Fruit fly (Drosophila melanogaster) whole organism, embryonic: ENCODE data around the gene CG13031.
A peak's percentile ranks its signal among the peaks of the same experiment; 100 is the strongest.

Source experiments
- Abd-B ChIP-seq: fragments of 200-800 bp; sonication (Bioruptor generic); optimal IDR thresholded peaks from 2 replicates; lab custom pipeline; 2018; ENCODE audit warnings: missing biosample characterization, mild to moderate bottlenecking, missing genetic modification characterization, moderate library complexity
- CG10321 ChIP-seq: fragments of 200-800 bp; sonication (Bioruptor generic); IDR thresholded peaks from 2 replicates; pipeline ENCODE4 v1.3.6; 2022; ENCODE audit warnings: missing biosample characterization, missing genetic modification characterization
- CG10959 ChIP-seq: fragments of 200-800 bp; sonication (Bioruptor generic); IDR thresholded peaks from 2 replicates; pipeline ENCODE4 v1.3.6; 2022; ENCODE audit warnings: missing biosample characterization, missing genetic modification characterization
- CG12104 ChIP-seq: fragments of 200-800 bp; sonication (Bioruptor generic); optimal IDR thresholded peaks from 3 replicates; lab custom pipeline; 2016; ENCODE audit warnings: missing biosample characterization, missing genetic modification characterization
- CG12155 ChIP-seq: fragments of 200-800 bp; sonication (Bioruptor generic); optimal IDR thresholded peaks from 3 replicates; lab custom pipeline; 2016; ENCODE audit warnings: missing biosample characterization, missing genetic modification characterization
- CG14860 ChIP-seq: fragments of 200-800 bp; sonication (Bioruptor generic); IDR thresholded peaks from 3 replicates; pipeline ENCODE4 v1.3.6; 2022; ENCODE audit warnings: missing biosample characterization, missing genetic modification characterization; ENCODE audit not compliant: partially characterized antibody
- CG15011 ChIP-seq: fragments of 200-800 bp; sonication (Bioruptor generic); optimal IDR thresholded peaks from 3 replicates; lab custom pipeline; 2018; ENCODE audit warnings: missing biosample characterization, mild to moderate bottlenecking, missing genetic modification characterization
- CG18262 ChIP-seq: fragments of 200-800 bp; optimal IDR thresholded peaks from 3 replicates; lab custom pipeline; 2019; ENCODE audit warnings: missing biosample characterization, mild to moderate bottlenecking, missing genetic modification characterization, moderate library complexity
- CG1832 ChIP-seq: fragments of 200-800 bp; sonication (Bioruptor generic); optimal IDR thresholded peaks from 2 replicates; lab custom pipeline; 2017; ENCODE audit warnings: missing biosample characterization, mild to moderate bottlenecking, missing genetic modification characterization, inconsistent platforms
- CG18619 ChIP-seq: fragments of 200-800 bp; sonication (Bioruptor generic); optimal IDR thresholded peaks from 3 replicates; lab custom pipeline; 2017; ENCODE audit warnings: missing biosample characterization, mild to moderate bottlenecking, missing genetic modification characterization
- CG2678 ChIP-seq: fragments of 200-800 bp; sonication (Bioruptor generic); optimal IDR thresholded peaks from 3 replicates; lab custom pipeline; 2019; ENCODE audit warnings: missing biosample characterization, mild to moderate bottlenecking, missing genetic modification characterization, moderate library complexity
- CG32772 ChIP-seq: fragments of 200-800 bp; sonication (Bioruptor generic); IDR thresholded peaks from 2 replicates; pipeline ENCODE4 v1.3.6; 2022; ENCODE audit warnings: missing biosample characterization, missing genetic modification characterization
- CG3995 ChIP-seq: fragments of 200-800 bp; sonication (Bioruptor generic); optimal IDR thresholded peaks from 3 replicates; lab custom pipeline; 2016; ENCODE audit warnings: missing biosample characterization, missing genetic modification characterization
- CG4360 ChIP-seq: fragments of 200-800 bp; sonication (Bioruptor generic); IDR thresholded peaks from 2 replicates; pipeline ENCODE4 v1.3.6; 2022; ENCODE audit warnings: missing biosample characterization, missing genetic modification characterization
- CG7987 ChIP-seq: fragments of 200-800 bp; sonication (Bioruptor generic); optimal IDR thresholded peaks from 2 replicates; lab custom pipeline; 2018; ENCODE audit warnings: missing biosample characterization, mild to moderate bottlenecking, missing genetic modification characterization, moderate library complexity
- CG8765 ChIP-seq: fragments of 200-800 bp; sonication (Bioruptor generic); IDR thresholded peaks from 2 replicates; pipeline ENCODE4 v1.3.6; 2022; ENCODE audit warnings: missing biosample characterization, missing genetic modification characterization
- Drgx ChIP-seq: fragments of 200-800 bp; sonication (Bioruptor generic); IDR thresholded peaks from 2 replicates; pipeline ENCODE4 v1.3.6; 2022; ENCODE audit warnings: missing biosample characterization, missing genetic modification characterization
- Eip74EF ChIP-seq, 2 experiments: fragments of 200-800 bp in 1 of 2; fragments of >200 bp in 1 of 2; sonication (Bioruptor generic) in 1 of 2; optimal IDR thresholded peaks; 2 replicates each; lab custom pipeline; 2017 to 2019; ENCODE audit warnings: missing biosample characterization in 2 of 2, missing genetic modification characterization in 2 of 2, mild to moderate bottlenecking in 1 of 2, moderate library complexity in 1 of 2
- H2.0 ChIP-seq: fragments of 200-800 bp; sonication (Bioruptor generic); IDR thresholded peaks from 2 replicates; pipeline ENCODE4 v1.3.6; 2022; ENCODE audit warnings: missing biosample characterization, missing genetic modification characterization
- HLH4C ChIP-seq: fragments of 200-800 bp; sonication (Bioruptor generic); IDR thresholded peaks from 3 replicates; pipeline ENCODE4 v1.3.6; 2022; ENCODE audit warnings: missing biosample characterization, missing genetic modification characterization; ENCODE audit not compliant: partially characterized antibody
- Hand ChIP-seq: fragments of 200-800 bp; sonication (Bioruptor generic); optimal IDR thresholded peaks from 2 replicates; lab custom pipeline; 2017; ENCODE audit warnings: mild to moderate bottlenecking, missing biosample characterization, missing genetic modification reagents, missing genetic modification characterization
- HmgD ChIP-seq: fragments of 200-800 bp; sonication (Bioruptor generic); optimal IDR thresholded peaks from 3 replicates; lab custom pipeline; 2016; ENCODE audit warnings: missing biosample characterization, missing genetic modification characterization
- Hr3 ChIP-seq: fragments of 200-800 bp; sonication (Bioruptor generic); optimal IDR thresholded peaks from 3 replicates; lab custom pipeline; 2016; ENCODE audit warnings: missing biosample characterization, missing genetic modification characterization
- Med ChIP-seq: fragments of 200-800 bp; sonication (Bioruptor generic); peaks from one replicate; lab custom pipeline; 2016; ENCODE audit warnings: missing biosample characterization, missing genetic modification characterization, mild to moderate bottlenecking, inconsistent platforms, moderate library complexity
- Side ChIP-seq: fragments of 200-800 bp; sonication (Bioruptor generic); optimal IDR thresholded peaks from 2 replicates; lab custom pipeline; 2016; ENCODE audit warnings: missing biosample characterization, missing genetic modification characterization
- Sin3A ChIP-seq: fragments of >200 bp; optimal IDR thresholded peaks from 2 replicates; lab custom pipeline; 2018
- Sry-δ ChIP-seq: fragments of 200-800 bp; sonication (Bioruptor generic); optimal IDR thresholded peaks from 2 replicates; lab custom pipeline; 2016; ENCODE audit warnings: missing biosample characterization, missing genetic modification characterization
- Ssrp ChIP-seq: fragments of 200-800 bp; sonication (Bioruptor generic); optimal IDR thresholded peaks from 2 replicates; lab custom pipeline; 2018; ENCODE audit warnings: missing biosample characterization, mild to moderate bottlenecking, missing genetic modification characterization, moderate library complexity
- Trl ChIP-seq, 3 experiments: fragments of >200 bp in 2 of 3; fragments of 200-800 bp in 1 of 3; sonication (Bioruptor generic) in 1 of 3; optimal IDR thresholded peaks; 2 replicates in 1 of 3; 3 replicates in 2 of 3; lab custom pipeline; 2016 to 2017; ENCODE audit warnings: missing biosample characterization in 1 of 3, missing genetic modification characterization in 1 of 3
- Usf ChIP-seq: fragments of 200-800 bp; sonication (Bioruptor generic); optimal IDR thresholded peaks from 2 replicates; lab custom pipeline; 2017; ENCODE audit warnings: missing genotype, missing biosample characterization, missing genetic modification characterization
- Xbp1 ChIP-seq: fragments of 200-800 bp; sonication (Bioruptor generic); optimal IDR thresholded peaks from 3 replicates; lab custom pipeline; 2016; ENCODE audit warnings: missing biosample characterization, mild to moderate bottlenecking, missing genetic modification characterization
- ap ChIP-seq: fragments of 200-800 bp; sonication (Bioruptor generic); IDR thresholded peaks from 2 replicates; pipeline ENCODE4 v1.3.6; 2022; ENCODE audit warnings: missing biosample characterization, missing genetic modification characterization
- az2 ChIP-seq: fragments of 200-800 bp; sonication (Bioruptor generic); optimal IDR thresholded peaks from 3 replicates; lab custom pipeline; 2016; ENCODE audit warnings: missing biosample characterization, missing genetic modification characterization
- bcd ChIP-seq: fragments of 200-800 bp; sonication (Bioruptor generic); optimal IDR thresholded peaks from 2 replicates; lab custom pipeline; 2017; ENCODE audit warnings: missing biosample characterization, mild to moderate bottlenecking, missing genetic modification characterization
- cato ChIP-seq: fragments of 200-800 bp; sonication (Bioruptor generic); optimal IDR thresholded peaks from 2 replicates; lab custom pipeline; 2016; ENCODE audit warnings: missing biosample characterization, missing genetic modification characterization, borderline replicate concordance
- crol ChIP-seq: fragments of 200-800 bp; sonication (Bioruptor generic); IDR thresholded peaks from 2 replicates; pipeline ENCODE4 v1.3.6; 2022; ENCODE audit warnings: missing biosample characterization, missing genetic modification characterization
- disco-r ChIP-seq: fragments of 200-800 bp; sonication (Bioruptor generic); optimal IDR thresholded peaks from 2 replicates; lab custom pipeline; 2016; ENCODE audit warnings: missing biosample characterization, missing genetic modification characterization
- ewg ChIP-seq: fragments of 200-800 bp; sonication (Bioruptor generic); optimal IDR thresholded peaks from 3 replicates; lab custom pipeline; 2017; ENCODE audit warnings: mild to moderate bottlenecking, missing biosample characterization, missing genetic modification reagents, missing genetic modification characterization
- fd3F ChIP-seq: fragments of 200-800 bp; sonication (Bioruptor generic); optimal IDR thresholded peaks from 2 replicates; lab custom pipeline; 2018; ENCODE audit warnings: missing biosample characterization, mild to moderate bottlenecking, missing genetic modification characterization, moderate library complexity
- hkb ChIP-seq, 2 experiments: fragments of 200-800 bp in 1 of 2; fragments of >200 bp in 1 of 2; sonication (Bioruptor generic) in 1 of 2; IDR thresholded peaks in 1 of 2; optimal IDR thresholded peaks in 1 of 2; 2 replicates each; pipeline versions ENCODE4 v1.3.6 to Lab custom; 2017 to 2022; ENCODE audit warnings: missing biosample characterization in 1 of 2, missing genetic modification characterization in 1 of 2
- inv ChIP-seq: fragments of 200-800 bp; sonication (Bioruptor generic); IDR thresholded peaks from 2 replicates; pipeline ENCODE4 v1.3.6; 2022; ENCODE audit warnings: missing biosample characterization, missing genetic modification characterization; ENCODE audit not compliant: partially characterized antibody
- lab ChIP-seq: fragments of 200-800 bp; sonication (Bioruptor generic); optimal IDR thresholded peaks from 3 replicates; lab custom pipeline; 2017; ENCODE audit warnings: missing biosample characterization, missing genetic modification characterization, mild to moderate bottlenecking, moderate library complexity, missing genetic modification reagents
- luna ChIP-seq: fragments of 200-800 bp; sonication (Bioruptor generic); optimal IDR thresholded peaks from 2 replicates; lab custom pipeline; 2016; ENCODE audit warnings: missing biosample characterization, missing genetic modification characterization
- nom ChIP-seq: fragments of 200-800 bp; sonication (Bioruptor generic); optimal IDR thresholded peaks from 2 replicates; lab custom pipeline; 2017; ENCODE audit warnings: missing biosample characterization, missing genetic modification characterization, mild to moderate bottlenecking, moderate library complexity, missing genetic modification reagents
- pnt ChIP-seq: fragments of 200-800 bp; sonication (Bioruptor generic); optimal IDR thresholded peaks from 3 replicates; lab custom pipeline; 2016; ENCODE audit warnings: missing biosample characterization, missing genetic modification characterization
- scrt ChIP-seq: fragments of 200-800 bp; sonication (Bioruptor generic); optimal IDR thresholded peaks from 2 replicates; lab custom pipeline; 2018; ENCODE audit warnings: missing biosample characterization, mild to moderate bottlenecking, missing genetic modification characterization, moderate library complexity
- seq ChIP-seq: fragments of 200-800 bp; sonication (Bioruptor generic); IDR thresholded peaks from 2 replicates; pipeline ENCODE4 v1.3.6; 2022; ENCODE audit warnings: missing biosample characterization, missing genetic modification characterization
- vfl ChIP-seq: fragments of 200-800 bp; sonication (Bioruptor generic); optimal IDR thresholded peaks from 2 replicates; lab custom pipeline; 2016; ENCODE audit warnings: missing biosample characterization, missing genetic modification characterization
- vvl ChIP-seq: fragments of 200-800 bp; sonication (Bioruptor generic); IDR thresholded peaks from 2 replicates; pipeline ENCODE4 v1.3.6; 2022; ENCODE audit warnings: missing biosample characterization, missing genetic modification characterization

CG13031 gene

DNA sequence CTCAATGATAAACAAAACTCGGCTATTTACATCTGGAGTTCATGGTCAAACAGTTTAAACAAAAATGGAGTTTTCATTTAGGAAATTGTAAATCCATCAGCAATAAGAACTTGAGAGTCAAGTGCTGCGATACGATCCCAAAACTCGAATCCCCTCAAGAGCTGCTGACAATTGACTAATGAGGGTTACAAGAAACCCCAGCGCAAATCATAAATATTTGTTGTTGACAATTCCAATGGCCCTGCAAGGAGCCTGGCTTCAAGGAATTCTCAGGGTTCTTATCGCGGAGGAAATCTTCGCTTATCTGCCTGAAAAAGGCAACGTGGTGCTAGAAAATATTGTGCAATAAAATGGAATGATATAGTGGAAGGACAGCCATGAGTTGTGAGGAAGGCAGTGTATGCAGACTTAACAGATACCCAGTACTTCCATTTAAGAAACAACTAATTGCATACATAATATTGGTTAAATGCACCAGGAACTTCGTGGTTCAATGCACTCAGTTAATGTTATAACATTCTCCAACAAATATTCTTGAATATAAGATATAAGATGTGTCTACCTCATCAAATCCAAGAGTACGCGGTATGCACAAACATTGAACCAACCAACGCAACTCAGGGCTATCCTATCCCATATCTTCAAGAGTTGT lies 43.5 kb downstream of the CG13031 start (continued):
- no peak for TF ChIP-seq Usf (GFP tag; lab: Kevin White, UChicago)
- no peak for TF ChIP-seq scrt (GFP tag; lab: Kevin White, UChicago)
- no peak for TF ChIP-seq nom (GFP tag; lab: Kevin White, UChicago)
- TF ChIP-seq CG32772 (GFP tag; lab: Robert Waterston, UW): no peak
- peak; percentile 40 for TF ChIP-seq az2 (GFP tag; lab: Kevin White, UChicago)
- TF ChIP-seq CG4360 (GFP tag; lab: Robert Waterston, UW): 0 out of 2 replicates have a peak, but pooled peaks have one; percentile 34
- TF ChIP-seq HmgD: no peak
- TF ChIP-seq pnt (GFP tag; lab: Kevin White, UChicago): peak; percentile 48
- TF ChIP-seq disco-r (GFP tag; lab: Kevin White, UChicago): no peak
- TF ChIP-seq CG15011 (GFP tag; lab: Kevin White, UChicago): no peak
- TF ChIP-seq Side (GFP tag; lab: Kevin White, UChicago): no peak
- peak; percentile 73 for TF ChIP-seq CG10959 (GFP tag; lab: Robert Waterston, UW)
- no peak for TF ChIP-seq Trl (optimal IDR thresholded peaks at IDR 0.05; lab: Kevin White, UChicago)
- peak; percentile 14 for TF ChIP-seq Trl (GFP tag; optimal IDR thresholded peaks at IDR 0.05; lab: Kevin White, UChicago)
- TF ChIP-seq CG18619: no peak
- TF ChIP-seq CG12104 (GFP tag; lab: Kevin White, UChicago): no peak
- TF ChIP-seq fd3F (GFP tag; lab: Kevin White, UChicago): no peak
- TF ChIP-seq CG18262: peak; percentile 66
- no peak for TF ChIP-seq CG10321 (GFP tag; lab: Robert Waterston, UW)
- TF ChIP-seq Med (GFP tag; lab: Kevin White, UChicago): peak; percentile 77
- TF ChIP-seq Eip74EF (GFP tag; optimal IDR thresholded peaks at IDR 0.05; lab: Kevin White, UChicago): no peak
- peak; percentile 27 for TF ChIP-seq Ssrp (tag; lab: Kevin White, UChicago)
- no peak for TF ChIP-seq Hand (GFP tag; lab: Kevin White, UChicago)
- TF ChIP-seq CG12155 (GFP tag; lab: Kevin White, UChicago): no peak
- TF ChIP-seq seq (GFP tag; lab: Robert Waterston, UW): no peak
- TF ChIP-seq lab (GFP tag; lab: Kevin White, UChicago): no peak
- no peak for TF ChIP-seq H2.0 (GFP tag; lab: Robert Waterston, UW)
- TF ChIP-seq HLH4C: peak; percentile 59; the same call in 2 of the 3 replicates
- TF ChIP-seq Sin3A (lab: Kevin White, UChicago): no peak
- no peak for TF ChIP-seq CG8765 (GFP tag; lab: Robert Waterston, UW)
- peak; percentile 42 for TF ChIP-seq Xbp1 (GFP tag; lab: Kevin White, UChicago)
- TF ChIP-seq Sry-δ (GFP tag; lab: Kevin White, UChicago): no peak
- TF ChIP-seq vfl: no peak
- no peak for TF ChIP-seq luna (GFP tag; lab: Kevin White, UChicago)
- TF ChIP-seq ewg (GFP tag; lab: Kevin White, UChicago): peak; percentile 13
- peak; percentile 22 for TF ChIP-seq Abd-B
- TF ChIP-seq hkb (optimal IDR thresholded peaks at IDR 0.05; lab: Kevin White, UChicago): no peak
- 0 out of 2 replicates have a peak, but pooled peaks have one; percentile 28 for TF ChIP-seq hkb (GFP tag; IDR thresholded peaks at IDR 0.05; lab: Robert Waterston, UW)
- no peak for TF ChIP-seq CG7987 (GFP tag; lab: Kevin White, UChicago)
- no peak for TF ChIP-seq bcd (GFP tag; lab: Kevin White, UChicago)
- no peak for TF ChIP-seq Hr3
- no peak for TF ChIP-seq Drgx
- TF ChIP-seq cato: no peak
- no peak for TF ChIP-seq inv (GFP tag; lab: Robert Waterston, UW)
- TF ChIP-seq CG14860 (GFP tag; lab: Robert Waterston, UW): peak; percentile 53; the same call in 2 of the 3 replicates
- TF ChIP-seq CG3995: no peak
- peak; percentile 50 for TF ChIP-seq CG2678 (tag; lab: Kevin White, UChicago)
- TF ChIP-seq CG1832 (GFP tag; lab: Kevin White, UChicago): no peak
- TF ChIP-seq vvl (GFP tag; lab: Robert Waterston, UW): peak; percentile 49; the same call in 1 of the 2 replicates
- no peak for TF ChIP-seq crol (GFP tag; lab: Robert Waterston, UW)
- TF ChIP-seq ap (GFP tag; lab: Robert Waterston, UW): 0 out of 2 replicates have a peak, but pooled peaks have one; percentile 24
